Worm (Caenorhabditis elegans) whole organism, L2 larva: ENCODE data around the gene F58B4.5.
A peak's percentile ranks its signal among the peaks of the same experiment; 100 is the strongest.

ENCODE experiments used
- C34F6.9 ChIP-seq: fragments of 150-350 bp; optimal IDR thresholded peaks from 2 replicates; lab custom pipeline; 2014; ENCODE audit warnings: missing biosample characterization, missing genetic modification characterization
- F13H6.1 ChIP-seq: sonication (generic microtip); optimal IDR thresholded peaks from 2 replicates; lab custom pipeline; 2016; ENCODE audit warnings: missing genetic modification characterization, missing compliant biosample characterization
- R02D3.7 ChIP-seq: fragments of 150-350 bp; optimal IDR thresholded peaks from 2 replicates; lab custom pipeline; 2014; ENCODE audit warnings: missing biosample characterization, missing genetic modification characterization
- Y55F3AM.14 ChIP-seq: fragments of 200-800 bp; sonication (Bioruptor generic); optimal IDR thresholded peaks from 2 replicates; lab custom pipeline; 2018; ENCODE audit warnings: mild to moderate bottlenecking, missing genetic modification characterization, missing compliant biosample characterization
- ZK546.5 ChIP-seq: sonication (generic microtip); optimal IDR thresholded peaks from 2 replicates; lab custom pipeline; 2017; ENCODE audit warnings: missing biosample characterization, missing genetic modification characterization
- alr-1 ChIP-seq: fragments of 150-350 bp; optimal IDR thresholded peaks from 2 replicates; lab custom pipeline; 2014; ENCODE audit warnings: missing biosample characterization, missing genetic modification characterization
- ama-1 ChIP-seq: fragments of 150-350 bp; optimal IDR thresholded peaks from 2 replicates; lab custom pipeline; 2018; ENCODE audit warnings: inconsistent platforms
- blmp-1 ChIP-seq: sonication (generic microtip); optimal IDR thresholded peaks from 2 replicates; lab custom pipeline; 2017; ENCODE audit warnings: missing genetic modification characterization, mild to moderate bottlenecking, missing compliant biosample characterization, antibody characterized with exemption, moderate library complexity; ENCODE audit not compliant: insufficient read depth
- ceh-16 ChIP-seq: fragments of 150-350 bp; optimal IDR thresholded peaks from 2 replicates; lab custom pipeline; 2014; ENCODE audit warnings: missing biosample characterization, missing genetic modification characterization
- ceh-82 ChIP-seq: fragments of 150-350 bp; optimal IDR thresholded peaks from 2 replicates; lab custom pipeline; 2014; ENCODE audit warnings: missing biosample characterization, missing genetic modification characterization
- crh-2 ChIP-seq: sonication (generic microtip); optimal IDR thresholded peaks from 2 replicates; lab custom pipeline; 2017; ENCODE audit warnings: missing biosample characterization, missing genetic modification characterization
- dmd-4 ChIP-seq: sonication (generic microtip); optimal IDR thresholded peaks from 2 replicates; lab custom pipeline; 2017; ENCODE audit warnings: missing biosample characterization, missing genetic modification characterization
- egl-27 ChIP-seq: sonication (generic microtip); optimal IDR thresholded peaks from 3 replicates; lab custom pipeline; 2017; ENCODE audit warnings: missing biosample characterization, missing genetic modification reagents, missing genetic modification characterization
- fos-1 ChIP-seq: fragments of 150-350 bp; optimal IDR thresholded peaks from 2 replicates; lab custom pipeline; 2014; ENCODE audit warnings: missing biosample characterization, missing genetic modification characterization
- lin-11 ChIP-seq: fragments of 150-350 bp; sonication (generic microtip); optimal IDR thresholded peaks from 2 replicates; lab custom pipeline; 2014; ENCODE audit warnings: missing biosample characterization, missing genetic modification characterization, inconsistent platforms, mixed read lengths
- lin-13 ChIP-seq: fragments of 150-350 bp; optimal IDR thresholded peaks from 2 replicates; lab custom pipeline; 2014; ENCODE audit warnings: missing biosample characterization, missing genetic modification reagents, missing genetic modification characterization
- lin-39 ChIP-seq: fragments of 150-350 bp; optimal IDR thresholded peaks from 2 replicates; lab custom pipeline; 2014; ENCODE audit warnings: missing biosample characterization, missing genetic modification reagents, missing genetic modification characterization
- lsy-2 ChIP-seq, 2 experiments: fragments of 150-350 bp in 1 of 2; sonication (generic microtip) in 1 of 2; optimal IDR thresholded peaks; 2 replicates each; lab custom pipeline; 2014 to 2017; ENCODE audit warnings: missing biosample characterization in 2 of 2, missing genetic modification characterization in 2 of 2
- mab-5 ChIP-seq: fragments of 150-350 bp; optimal IDR thresholded peaks from 2 replicates; lab custom pipeline; 2014; ENCODE audit warnings: missing biosample characterization, missing genetic modification characterization
- mbf-1 ChIP-seq: sonication (generic microtip); optimal IDR thresholded peaks from 2 replicates; lab custom pipeline; 2017; ENCODE audit warnings: missing biosample characterization, missing genetic modification characterization
- mdl-1 ChIP-seq, 2 experiments: fragments of 150-350 bp in 1 of 2; sonication (generic microtip) in 1 of 2; optimal IDR thresholded peaks; 2 replicates each; lab custom pipeline; 2017; ENCODE audit warnings: missing biosample characterization in 2 of 2, missing genetic modification characterization in 2 of 2
- nhr-10 ChIP-seq: sonication (generic microtip); optimal IDR thresholded peaks from 2 replicates; lab custom pipeline; 2017; ENCODE audit warnings: missing biosample characterization, missing genetic modification characterization
- nhr-11 ChIP-seq: fragments of 150-350 bp; optimal IDR thresholded peaks from 2 replicates; lab custom pipeline; 2014; ENCODE audit warnings: missing biosample characterization, missing genetic modification characterization
- nhr-12 ChIP-seq: fragments of 150-350 bp; optimal IDR thresholded peaks from 2 replicates; lab custom pipeline; 2014; ENCODE audit warnings: missing biosample characterization, missing genetic modification characterization
- nhr-129 ChIP-seq: fragments of 150-350 bp; optimal IDR thresholded peaks from 2 replicates; lab custom pipeline; 2014; ENCODE audit warnings: missing biosample characterization, missing genetic modification characterization
- nhr-21 ChIP-seq: fragments of 150-350 bp; optimal IDR thresholded peaks from 2 replicates; lab custom pipeline; 2014; ENCODE audit warnings: missing biosample characterization, missing genetic modification characterization
- nhr-23 ChIP-seq: fragments of 150-350 bp; optimal IDR thresholded peaks from 2 replicates; lab custom pipeline; 2014; ENCODE audit warnings: missing biosample characterization, missing genetic modification reagents, missing genetic modification characterization
- nhr-237 ChIP-seq: fragments of 150-350 bp; optimal IDR thresholded peaks from 2 replicates; lab custom pipeline; 2014; ENCODE audit warnings: missing biosample characterization, missing genetic modification characterization
- nhr-25 ChIP-seq: fragments of 150-350 bp; sonication (generic microtip); optimal IDR thresholded peaks from 3 replicates; lab custom pipeline; 2014; ENCODE audit warnings: missing biosample characterization, missing genetic modification characterization
- nhr-6 ChIP-seq: fragments of 150-350 bp; optimal IDR thresholded peaks from 2 replicates; lab custom pipeline; 2014; ENCODE audit warnings: missing biosample characterization, missing genetic modification characterization
- nhr-77 ChIP-seq: fragments of 150-350 bp; optimal IDR thresholded peaks from 2 replicates; lab custom pipeline; 2014; ENCODE audit warnings: missing biosample characterization, missing genetic modification characterization
- peb-1 ChIP-seq: fragments of 150-350 bp; optimal IDR thresholded peaks from 2 replicates; lab custom pipeline; 2014; ENCODE audit warnings: missing biosample characterization, missing genetic modification characterization
- sem-4 ChIP-seq: fragments of 150-350 bp; optimal IDR thresholded peaks from 2 replicates; lab custom pipeline; 2014; ENCODE audit warnings: missing biosample characterization, missing genetic modification reagents, missing genetic modification characterization
- skn-1 ChIP-seq: sonication (generic microtip); optimal IDR thresholded peaks from 2 replicates; lab custom pipeline; 2017; ENCODE audit warnings: missing biosample characterization, missing genetic modification characterization
- sma-3 ChIP-seq: sonication (generic microtip); optimal IDR thresholded peaks from 2 replicates; lab custom pipeline; 2016; ENCODE audit warnings: missing genetic modification reagents, missing genetic modification characterization, missing compliant biosample characterization
- snpc-4 ChIP-seq: fragments of 150-350 bp; optimal IDR thresholded peaks from 2 replicates; lab custom pipeline; 2014; ENCODE audit warnings: missing biosample characterization, missing genetic modification characterization
- unc-39 ChIP-seq: fragments of 150-350 bp; optimal IDR thresholded peaks from 2 replicates; lab custom pipeline; 2014; ENCODE audit warnings: missing biosample characterization, missing genetic modification characterization
- unc-55 ChIP-seq: fragments of 150-350 bp; sonication (generic microtip); optimal IDR thresholded peaks from 3 replicates; lab custom pipeline; 2014; ENCODE audit warnings: missing biosample characterization, missing genetic modification reagents, missing genetic modification characterization
- unc-62 ChIP-seq: fragments of 150-350 bp; optimal IDR thresholded peaks from 2 replicates; lab custom pipeline; 2014; ENCODE audit warnings: missing biosample characterization, missing genetic modification reagents, missing genetic modification characterization
- zag-1 ChIP-seq: fragments of 150-350 bp; optimal IDR thresholded peaks from 2 replicates; lab custom pipeline; 2014; ENCODE audit warnings: missing biosample characterization, missing genetic modification characterization
- ztf-1 ChIP-seq: fragments of 200-800 bp; sonication (Bioruptor generic); conservative IDR thresholded peaks from 2 replicates; pipeline ENCODE4 v1.3.6; 2022; ENCODE audit warnings: missing genetic modification characterization, missing compliant biosample characterization
- ztf-11 ChIP-seq: sonication (generic microtip); optimal IDR thresholded peaks from 2 replicates; lab custom pipeline; 2017; ENCODE audit warnings: missing biosample characterization, missing genetic modification characterization
- ztf-4 ChIP-seq: fragments of 150-350 bp; optimal IDR thresholded peaks from 2 replicates; lab custom pipeline; 2014; ENCODE audit warnings: missing biosample characterization, missing genetic modification characterization

F58B4.5 gene

ce11 chrV:10898107-10898506 lies 34.4 kb upstream of the F58B4.5 start, which contains the start of gene F32D8.7:
Gene F32D8.7, plus strand, starts transcription at chrV:10898435.
- TF ChIP-seq ztf-4 (tag; lab: Kevin White, UChicago) (no peak), lsy-2 (tag; optimal IDR thresholded peaks at IDR 0.05; lab: Kevin White, UChicago) (no peak), mbf-1 (no peak), mab-5 (tag; lab: Kevin White, UChicago) (no peak), F13H6.1 (tag; lab: Kevin White, UChicago) (no peak), Y55F3AM.14 (GFP tag; lab: Kevin White, UChicago) (no peak)

ce11 chrV:10898629-10899028 lies 33.9 kb upstream of the F58B4.5 start:
- no peak for TF ChIP-seq dmd-4 (tag; lab: Kevin White, UChicago)
- peak; percentile 34 for TF ChIP-seq nhr-25
- no peak for TF ChIP-seq mbf-1
- TF ChIP-seq ceh-16 (tag; lab: Kevin White, UChicago): peak; percentile 24

ce11 chrV:10901125-10901524 lies 31.4 kb upstream of the F58B4.5 start, which contains the start of gene spp-16:
Gene spp-16, minus strand, starts transcription at chrV:10901303.
- TF ChIP-seq nhr-77: no peak
- TF ChIP-seq fos-1 (tag; lab: Kevin White, UChicago): peak; percentile 37

ce11 chrV:10902682-10903081 lies 29.8 kb upstream of the F58B4.5 start, which contains the start of gene F32D8.8:
Gene F32D8.8, minus strand, starts transcription at chrV:10902782.
- TF ChIP-seq nhr-10 (no peak), nhr-237 (tag; lab: Kevin White, UChicago) (no peak), ztf-11 (tag; lab: Kevin White, UChicago) (no peak), lin-11 (tag; lab: Kevin White, UChicago) (no peak), unc-62 (no peak), nhr-11 (tag; lab: Kevin White, UChicago) (no peak), peb-1 (tag; lab: Kevin White, UChicago) (no peak), mbf-1 (no peak), ztf-4 (tag; lab: Kevin White, UChicago) (no peak)

- TF ChIP-seq zag-1 (no peak), sem-4 (tag; lab: Kevin White, UChicago) (no peak), unc-39 (tag; lab: Kevin White, UChicago) (no peak), snpc-4 (no peak), nhr-77 (no peak), mdl-1 (tag; optimal IDR thresholded peaks at IDR 0.05; lab: Kevin White, UChicago) (no peak)
Observed at ce11 chrV:10903748-10904147, 28.7 kb upstream of the F58B4.5 start, which contains the start of gene F32D8.15. Gene F32D8.15, plus strand, starts transcription at chrV:10904048.

ce11 chrV:10904795-10905194 lies 27.7 kb upstream of the F58B4.5 start:
- TF ChIP-seq ztf-1 (GFP tag; lab: Robert Waterston, UW): no peak
- TF ChIP-seq lin-13 (GFP tag; lab: Kevin White, UChicago): no peak
- TF ChIP-seq lin-39 (tag; lab: Kevin White, UChicago): no peak
- no peak for TF ChIP-seq nhr-6 (tag; lab: Kevin White, UChicago)
- no peak for TF ChIP-seq nhr-129 (tag; lab: Kevin White, UChicago)
- TF ChIP-seq sma-3: no peak
- no peak for TF ChIP-seq nhr-21 (tag; lab: Kevin White, UChicago)
- TF ChIP-seq mab-5 (tag; lab: Kevin White, UChicago): no peak
- TF ChIP-seq lsy-2 (tag; optimal IDR thresholded peaks at IDR 0.05; lab: Kevin White, UChicago): peak in 1 of 2 experiments; percentile 31
- TF ChIP-seq alr-1 (tag; lab: Kevin White, UChicago): no peak
- TF ChIP-seq nhr-237 (tag; lab: Kevin White, UChicago): no peak
- TF ChIP-seq unc-39 (tag; lab: Kevin White, UChicago): no peak
- TF ChIP-seq C34F6.9 (tag; lab: Kevin White, UChicago): peak; percentile 33
- no peak for TF ChIP-seq unc-62
- TF ChIP-seq mbf-1: no peak
- no peak for TF ChIP-seq ama-1
- no peak for TF ChIP-seq dmd-4 (tag; lab: Kevin White, UChicago)
- TF ChIP-seq Y55F3AM.14 (GFP tag; lab: Kevin White, UChicago): peak; percentile 18
- no peak for TF ChIP-seq ztf-4 (tag; lab: Kevin White, UChicago)
- TF ChIP-seq nhr-12 (tag; lab: Kevin White, UChicago): no peak
- no peak for TF ChIP-seq nhr-23 (tag; lab: Kevin White, UChicago)
- TF ChIP-seq mdl-1 (tag; optimal IDR thresholded peaks at IDR 0.05; lab: Kevin White, UChicago): no peak
- no peak for TF ChIP-seq ZK546.5 (tag; lab: Kevin White, UChicago)
- no peak for TF ChIP-seq nhr-10
- TF ChIP-seq snpc-4: no peak
- TF ChIP-seq ceh-82 (tag; lab: Kevin White, UChicago): no peak
- TF ChIP-seq R02D3.7 (tag; lab: Kevin White, UChicago): no peak
- TF ChIP-seq crh-2 (tag; lab: Kevin White, UChicago): peak; percentile 31
- TF ChIP-seq nhr-77: no peak
- TF ChIP-seq nhr-11 (tag; lab: Kevin White, UChicago): no peak
- no peak for TF ChIP-seq sem-4 (tag; lab: Kevin White, UChicago)
- no peak for TF ChIP-seq blmp-1 (tag; lab: Kevin White, UChicago)
- peak; percentile 40 for TF ChIP-seq unc-55 (GFP tag; lab: Kevin White, UChicago)
- no peak for TF ChIP-seq skn-1
- TF ChIP-seq peb-1 (tag; lab: Kevin White, UChicago): no peak
- no peak for TF ChIP-seq egl-27
